Worm (Caenorhabditis elegans) whole organism, late embryonic: ENCODE results near the gene clh-5.

Experiments used
- ama-1 ChIP-seq: fragments of 150-350 bp; optimal IDR thresholded peaks from 2 replicates; lab custom pipeline; 2014
- ceh-18 ChIP-seq: sonication (generic microtip); optimal IDR thresholded peaks from 2 replicates; lab custom pipeline; 2016; ENCODE audit warnings: missing genetic modification characterization, missing compliant biosample characterization
- ceh-34 ChIP-seq: sonication (generic microtip); optimal IDR thresholded peaks from 2 replicates; lab custom pipeline; 2016; ENCODE audit warnings: mild to moderate bottlenecking, missing genetic modification characterization, missing compliant biosample characterization
- hlh-13 ChIP-seq: fragments of 200-800 bp; sonication (Bioruptor generic); optimal IDR thresholded peaks from 2 replicates; lab custom pipeline; 2018; ENCODE audit warnings: mild to moderate bottlenecking, missing genetic modification characterization, missing compliant biosample characterization
- lin-11 ChIP-seq: fragments of 200-800 bp; sonication (Bioruptor generic); optimal IDR thresholded peaks from 2 replicates; lab custom pipeline; 2018; ENCODE audit warnings: mild to moderate bottlenecking, missing genetic modification characterization, missing compliant biosample characterization
- nfya-1 ChIP-seq: sonication (generic microtip); optimal IDR thresholded peaks from 2 replicates; lab custom pipeline; 2017; ENCODE audit warnings: missing genetic modification characterization, mild to moderate bottlenecking, missing compliant biosample characterization, antibody characterized with exemption, moderate library complexity
- rnt-1 ChIP-seq: sonication (generic microtip); optimal IDR thresholded peaks from 2 replicates; lab custom pipeline; 2016; ENCODE audit warnings: missing genetic modification characterization, missing compliant biosample characterization
- sox-4 ChIP-seq: sonication (generic microtip); optimal IDR thresholded peaks from 2 replicates; lab custom pipeline; 2017; ENCODE audit warnings: mild to moderate bottlenecking, missing genetic modification characterization, inconsistent platforms, missing compliant biosample characterization
- unc-42 ChIP-seq: sonication (generic microtip); optimal IDR thresholded peaks from 2 replicates; lab custom pipeline; 2016; ENCODE audit warnings: missing genotype, missing genetic modification characterization, missing compliant biosample characterization
- unc-55 ChIP-seq: sonication (generic microtip); optimal IDR thresholded peaks from 2 replicates; lab custom pipeline; 2017; ENCODE audit warnings: missing biosample characterization, missing genetic modification reagents, missing genetic modification characterization

DNA sequence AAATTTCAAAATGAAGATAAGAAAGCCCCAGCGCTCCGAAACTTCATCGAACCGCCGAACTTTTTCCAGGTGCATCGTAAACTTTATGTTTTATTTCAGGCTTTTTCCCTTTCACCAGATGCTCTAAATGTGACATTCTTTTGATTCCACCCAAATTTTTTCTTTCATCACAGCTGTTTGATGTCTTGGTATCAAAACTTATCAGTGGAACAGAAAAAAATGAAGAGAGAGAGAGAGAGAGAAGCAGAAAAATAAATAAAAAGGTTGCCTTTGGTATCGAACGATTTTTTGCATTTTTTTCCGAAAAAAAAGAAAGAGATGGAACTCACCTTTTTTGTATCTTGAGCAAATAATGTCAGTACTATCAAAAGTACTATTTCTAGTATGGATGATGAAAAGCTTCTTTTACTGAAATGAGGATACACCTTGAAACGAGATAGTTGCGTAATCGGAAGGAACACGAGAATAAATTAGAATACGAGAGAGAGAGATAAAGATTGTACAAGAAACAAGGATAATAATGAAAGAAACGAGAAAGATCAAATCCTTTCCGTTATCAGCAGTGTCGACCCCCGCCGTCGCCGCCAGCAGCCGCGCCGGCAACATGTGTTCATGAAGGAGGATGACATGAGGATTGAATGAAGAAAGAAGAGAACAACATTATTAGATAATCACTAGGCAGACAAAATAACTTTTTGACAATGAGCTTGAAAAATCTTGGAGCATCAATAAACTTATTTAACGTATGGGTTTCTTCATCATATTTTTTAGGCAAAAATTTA lies 22.1 kb downstream of the clh-5 start:
- TF ChIP-seq rnt-1 (tag; lab: Kevin White, UChicago) (no peak), hlh-13 (GFP tag; lab: Kevin White, UChicago) (no peak), ama-1 (lab: Kevin White, UChicago) (no peak), nfya-1 (tag; lab: Kevin White, UChicago) (no peak), unc-42 (tag; lab: Kevin White, UChicago) (no peak), ceh-34 (tag; lab: Kevin White, UChicago) (no peak), ceh-18 (tag; lab: Kevin White, UChicago) (peak; percentile 35), unc-55 (GFP tag; lab: Kevin White, UChicago) (peak; percentile 32), lin-11 (tag; lab: Kevin White, UChicago) (no peak), sox-4 (no peak)
